Worm (Caenorhabditis elegans) whole organism, L4 larva: ENCODE measurements around the gene srpa-68.
A peak's percentile ranks its signal among the peaks of the same experiment; 100 is the strongest.

Experiments
- R02D3.7 ChIP-seq: fragments of 150-350 bp; sonication (generic microtip); optimal IDR thresholded peaks from 3 replicates; lab custom pipeline; 2014; ENCODE audit warnings: missing biosample characterization, missing genetic modification characterization
- Y5F2A.4 ChIP-seq: fragments of 200-800 bp; sonication (Bioruptor generic); optimal IDR thresholded peaks from 2 replicates; lab custom pipeline; 2018; ENCODE audit warnings: mild to moderate bottlenecking, missing genetic modification characterization, missing compliant biosample characterization
- ZK546.5 ChIP-seq, 2 experiments: sonication (generic microtip); optimal IDR thresholded peaks; 2 replicates each; lab custom pipeline; 2017; ENCODE audit warnings: missing biosample characterization in 2 of 2, missing genetic modification characterization in 2 of 2
- mep-1 ChIP-seq: fragments of 150-350 bp; sonication (generic microtip); optimal IDR thresholded peaks from 3 replicates; lab custom pipeline; 2014; ENCODE audit warnings: missing biosample characterization, missing genetic modification characterization
- unc-39 ChIP-seq: sonication (generic microtip); optimal IDR thresholded peaks from 2 replicates; lab custom pipeline; 2017; ENCODE audit warnings: missing biosample characterization, missing genetic modification characterization
- unc-62 ChIP-seq, 3 experiments: fragments of 150-350 bp in 1 of 3; sonication (generic microtip); optimal IDR thresholded peaks in 2 of 3; peaks in 1 of 3; 1 replicate in 1 of 3; 2 replicates in 2 of 3; lab custom pipeline; 2014 to 2017; ENCODE audit warnings: missing biosample characterization in 3 of 3, missing genetic modification characterization in 3 of 3, missing genetic modification reagents in 3 of 3, missing genotype in 1 of 3

ce11 chrV:12320274-12320839 lies 28.9 kb upstream of the srpa-68 start:
- TF ChIP-seq ZK546.5 (tag; optimal IDR thresholded peaks at IDR 0.05; lab: Kevin White, UChicago): no peak
- TF ChIP-seq Y5F2A.4: no peak
- TF ChIP-seq unc-39 (tag; lab: Kevin White, UChicago): no peak
- TF ChIP-seq mep-1 (tag; lab: Kevin White, UChicago): peak; percentile 6
- no peak for TF ChIP-seq R02D3.7
- TF ChIP-seq unc-62 (GFP tag; optimal IDR thresholded peaks at IDR 0.05 in 1 of 2; lab: Kevin White, UChicago): no peak
- no peak for TF ChIP-seq unc-62 (tag; optimal IDR thresholded peaks at IDR 0.05; lab: Kevin White, UChicago)
